Worm (Caenorhabditis elegans) whole organism, L2 larva: Measurements from ENCODE around the gene C50E3.9.

Experiments
- C34F6.9 ChIP-seq: fragments of 150-350 bp; optimal IDR thresholded peaks from 2 replicates; lab custom pipeline; 2014; ENCODE audit warnings: missing biosample characterization, missing genetic modification characterization
- F13H6.1 ChIP-seq: sonication (generic microtip); optimal IDR thresholded peaks from 2 replicates; lab custom pipeline; 2016; ENCODE audit warnings: missing genetic modification characterization, missing compliant biosample characterization
- ZK546.5 ChIP-seq: sonication (generic microtip); optimal IDR thresholded peaks from 2 replicates; lab custom pipeline; 2017; ENCODE audit warnings: missing biosample characterization, missing genetic modification characterization
- alr-1 ChIP-seq: fragments of 150-350 bp; optimal IDR thresholded peaks from 2 replicates; lab custom pipeline; 2014; ENCODE audit warnings: missing biosample characterization, missing genetic modification characterization
- ama-1 ChIP-seq: fragments of 150-350 bp; optimal IDR thresholded peaks from 2 replicates; lab custom pipeline; 2018; ENCODE audit warnings: inconsistent platforms
- blmp-1 ChIP-seq: sonication (generic microtip); optimal IDR thresholded peaks from 2 replicates; lab custom pipeline; 2017; ENCODE audit warnings: missing genetic modification characterization, mild to moderate bottlenecking, missing compliant biosample characterization, antibody characterized with exemption, moderate library complexity; ENCODE audit not compliant: insufficient read depth
- ceh-16 ChIP-seq: fragments of 150-350 bp; optimal IDR thresholded peaks from 2 replicates; lab custom pipeline; 2014; ENCODE audit warnings: missing biosample characterization, missing genetic modification characterization
- dmd-4 ChIP-seq: sonication (generic microtip); optimal IDR thresholded peaks from 2 replicates; lab custom pipeline; 2017; ENCODE audit warnings: missing biosample characterization, missing genetic modification characterization
- egl-27 ChIP-seq: sonication (generic microtip); optimal IDR thresholded peaks from 3 replicates; lab custom pipeline; 2017; ENCODE audit warnings: missing biosample characterization, missing genetic modification reagents, missing genetic modification characterization
- elt-1 ChIP-seq: fragments of 150-350 bp; optimal IDR thresholded peaks from 2 replicates; lab custom pipeline; 2014; ENCODE audit warnings: missing biosample characterization, missing genetic modification characterization
- elt-3 ChIP-seq: sonication (generic microtip); optimal IDR thresholded peaks from 2 replicates; lab custom pipeline; 2017; ENCODE audit warnings: missing biosample characterization, missing genetic modification characterization
- fos-1 ChIP-seq: fragments of 150-350 bp; optimal IDR thresholded peaks from 2 replicates; lab custom pipeline; 2014; ENCODE audit warnings: missing biosample characterization, missing genetic modification characterization
- gmeb-1 ChIP-seq: fragments of 150-350 bp; optimal IDR thresholded peaks from 2 replicates; lab custom pipeline; 2014; ENCODE audit warnings: missing biosample characterization, missing genetic modification characterization
- lin-11 ChIP-seq: fragments of 150-350 bp; sonication (generic microtip); optimal IDR thresholded peaks from 2 replicates; lab custom pipeline; 2014; ENCODE audit warnings: missing biosample characterization, missing genetic modification characterization, inconsistent platforms, mixed read lengths
- lin-13 ChIP-seq: fragments of 150-350 bp; optimal IDR thresholded peaks from 2 replicates; lab custom pipeline; 2014; ENCODE audit warnings: missing biosample characterization, missing genetic modification reagents, missing genetic modification characterization
- lin-39 ChIP-seq: fragments of 150-350 bp; optimal IDR thresholded peaks from 2 replicates; lab custom pipeline; 2014; ENCODE audit warnings: missing biosample characterization, missing genetic modification reagents, missing genetic modification characterization
- lsy-2 ChIP-seq, 2 experiments: fragments of 150-350 bp in 1 of 2; sonication (generic microtip) in 1 of 2; optimal IDR thresholded peaks; 2 replicates each; lab custom pipeline; 2014 to 2017; ENCODE audit warnings: missing biosample characterization in 2 of 2, missing genetic modification characterization in 2 of 2
- mbf-1 ChIP-seq: sonication (generic microtip); optimal IDR thresholded peaks from 2 replicates; lab custom pipeline; 2017; ENCODE audit warnings: missing biosample characterization, missing genetic modification characterization
- mdl-1 ChIP-seq, 2 experiments: fragments of 150-350 bp in 1 of 2; sonication (generic microtip) in 1 of 2; optimal IDR thresholded peaks; 2 replicates each; lab custom pipeline; 2017; ENCODE audit warnings: missing biosample characterization in 2 of 2, missing genetic modification characterization in 2 of 2
- nhr-10 ChIP-seq: sonication (generic microtip); optimal IDR thresholded peaks from 2 replicates; lab custom pipeline; 2017; ENCODE audit warnings: missing biosample characterization, missing genetic modification characterization
- nhr-11 ChIP-seq: fragments of 150-350 bp; optimal IDR thresholded peaks from 2 replicates; lab custom pipeline; 2014; ENCODE audit warnings: missing biosample characterization, missing genetic modification characterization
- nhr-12 ChIP-seq: fragments of 150-350 bp; optimal IDR thresholded peaks from 2 replicates; lab custom pipeline; 2014; ENCODE audit warnings: missing biosample characterization, missing genetic modification characterization
- nhr-21 ChIP-seq: fragments of 150-350 bp; optimal IDR thresholded peaks from 2 replicates; lab custom pipeline; 2014; ENCODE audit warnings: missing biosample characterization, missing genetic modification characterization
- nhr-237 ChIP-seq: fragments of 150-350 bp; optimal IDR thresholded peaks from 2 replicates; lab custom pipeline; 2014; ENCODE audit warnings: missing biosample characterization, missing genetic modification characterization
- nhr-6 ChIP-seq: fragments of 150-350 bp; optimal IDR thresholded peaks from 2 replicates; lab custom pipeline; 2014; ENCODE audit warnings: missing biosample characterization, missing genetic modification characterization
- sem-4 ChIP-seq: fragments of 150-350 bp; optimal IDR thresholded peaks from 2 replicates; lab custom pipeline; 2014; ENCODE audit warnings: missing biosample characterization, missing genetic modification reagents, missing genetic modification characterization
- skn-1 ChIP-seq: sonication (generic microtip); optimal IDR thresholded peaks from 2 replicates; lab custom pipeline; 2017; ENCODE audit warnings: missing biosample characterization, missing genetic modification characterization
- sma-3 ChIP-seq: sonication (generic microtip); optimal IDR thresholded peaks from 2 replicates; lab custom pipeline; 2016; ENCODE audit warnings: missing genetic modification reagents, missing genetic modification characterization, missing compliant biosample characterization
- sma-9 ChIP-seq, 2 experiments: fragments of 150-350 bp in 1 of 2; sonication (generic microtip) in 1 of 2; optimal IDR thresholded peaks; 2 replicates each; lab custom pipeline; 2014 to 2016; ENCODE audit warnings: missing genetic modification characterization in 2 of 2, mild to moderate bottlenecking in 1 of 2, missing biosample characterization in 1 of 2, missing compliant biosample characterization in 1 of 2, missing genetic modification reagents in 1 of 2, moderate library complexity in 1 of 2
- snpc-4 ChIP-seq: fragments of 150-350 bp; optimal IDR thresholded peaks from 2 replicates; lab custom pipeline; 2014; ENCODE audit warnings: missing biosample characterization, missing genetic modification characterization
- unc-62 ChIP-seq: fragments of 150-350 bp; optimal IDR thresholded peaks from 2 replicates; lab custom pipeline; 2014; ENCODE audit warnings: missing biosample characterization, missing genetic modification reagents, missing genetic modification characterization
- zag-1 ChIP-seq: fragments of 150-350 bp; optimal IDR thresholded peaks from 2 replicates; lab custom pipeline; 2014; ENCODE audit warnings: missing biosample characterization, missing genetic modification characterization
- ztf-1 ChIP-seq: fragments of 200-800 bp; sonication (Bioruptor generic); conservative IDR thresholded peaks from 2 replicates; pipeline ENCODE4 v1.3.6; 2022; ENCODE audit warnings: missing genetic modification characterization, missing compliant biosample characterization
- ztf-4 ChIP-seq: fragments of 150-350 bp; optimal IDR thresholded peaks from 2 replicates; lab custom pipeline; 2014; ENCODE audit warnings: missing biosample characterization, missing genetic modification characterization

Gene C50E3.9

DNA sequence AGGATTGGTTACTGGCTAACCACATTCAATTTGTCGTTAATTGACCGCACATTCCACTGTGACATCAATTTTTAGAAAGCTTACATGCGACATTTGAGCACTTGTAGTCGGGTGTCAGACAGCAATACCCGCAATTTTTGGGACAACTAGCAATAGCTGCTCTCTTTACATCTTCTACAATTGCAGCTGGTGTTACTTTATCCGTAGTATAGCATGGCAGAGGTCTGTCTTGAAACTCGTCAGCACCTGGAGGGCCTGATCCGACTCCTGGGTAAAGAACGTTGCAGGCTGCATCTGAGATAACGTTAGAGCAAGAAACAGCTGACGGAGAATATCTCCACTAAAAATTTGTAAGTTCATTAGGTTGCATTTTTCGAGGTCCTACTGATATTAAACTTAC is 39.3 kb upstream of the C50E3.9 start:
- no peak for TF ChIP-seq alr-1
- TF ChIP-seq ztf-4 (tag; lab: Kevin White, UChicago) = no peak
- no peak for TF ChIP-seq dmd-4 (tag; lab: Kevin White, UChicago)
- no peak for TF ChIP-seq fos-1 (tag; lab: Kevin White, UChicago)
- TF ChIP-seq ceh-16 (tag; lab: Kevin White, UChicago) = no peak
- TF ChIP-seq nhr-11 (tag; lab: Kevin White, UChicago) = no peak
- no peak for TF ChIP-seq nhr-10
- no peak for TF ChIP-seq ama-1 (lab: Kevin White, UChicago)
- TF ChIP-seq nhr-21 (tag; lab: Kevin White, UChicago) = no peak
- no peak for TF ChIP-seq snpc-4

DNA sequence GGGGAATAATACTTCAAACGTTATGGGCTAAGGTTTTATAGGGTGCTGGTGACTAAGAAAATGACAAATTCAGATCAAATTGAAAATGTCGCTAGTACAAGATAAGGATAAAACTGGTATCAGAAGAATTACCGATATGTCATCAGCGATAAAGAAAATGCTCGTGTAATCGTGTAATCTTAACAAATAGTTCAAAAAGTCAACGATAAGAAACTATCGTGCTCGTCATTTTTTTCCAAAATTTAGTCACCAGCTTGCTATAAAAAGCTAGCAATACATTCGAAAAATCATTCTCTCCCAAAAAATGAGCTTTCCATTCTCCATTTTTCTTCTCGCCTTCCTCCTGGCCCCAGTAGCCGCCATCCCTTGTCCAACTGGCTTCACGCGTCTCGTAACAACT is 37.8 kb upstream of the C50E3.9 start, which contains the start of gene clec-45:
TSS of gene clec-45 (plus strand) at position 301 of the 400 bp plus-strand sequence.
- TF ChIP-seq nhr-6 (tag; lab: Kevin White, UChicago) (no peak), mdl-1 (tag; optimal IDR thresholded peaks at IDR 0.05; lab: Kevin White, UChicago) (no peak), ZK546.5 (no peak), nhr-12 (tag; lab: Kevin White, UChicago) (no peak), elt-3 (tag; lab: Kevin White, UChicago) (no peak), nhr-237 (tag; lab: Kevin White, UChicago) (no peak), nhr-10 (no peak), mbf-1 (tag; lab: Kevin White, UChicago) (no peak), sma-9 (GFP tag; optimal IDR thresholded peaks at IDR 0.05; lab: Kevin White, UChicago) (no peak), sma-9 (tag; optimal IDR thresholded peaks at IDR 0.05; lab: Kevin White, UChicago) (no peak), egl-27 (no peak), ceh-16 (tag; lab: Kevin White, UChicago) (no peak), elt-1 (tag; lab: Kevin White, UChicago) (no peak), gmeb-1 (tag; lab: Kevin White, UChicago) (no peak), ztf-4 (tag; lab: Kevin White, UChicago) (no peak)

ce11 chrV:7635469-7635868 is 35.4 kb upstream of the C50E3.9 start, which contains the start of gene srd-29:
TSS of gene srd-29 (plus strand) at chrV:7635769.
- TF ChIP-seq ztf-4 (tag; lab: Kevin White, UChicago) (no peak), ceh-16 (tag; lab: Kevin White, UChicago) (no peak), nhr-237 (tag; lab: Kevin White, UChicago) (no peak), gmeb-1 (tag; lab: Kevin White, UChicago) (no peak), dmd-4 (tag; lab: Kevin White, UChicago) (no peak), egl-27 (no peak), C34F6.9 (tag; lab: Kevin White, UChicago) (no peak), mbf-1 (tag; lab: Kevin White, UChicago) (no peak), sma-3 (GFP tag; lab: Kevin White, UChicago) (no peak), lin-39 (tag; lab: Kevin White, UChicago) (no peak), nhr-11 (tag; lab: Kevin White, UChicago) (no peak)

DNA sequence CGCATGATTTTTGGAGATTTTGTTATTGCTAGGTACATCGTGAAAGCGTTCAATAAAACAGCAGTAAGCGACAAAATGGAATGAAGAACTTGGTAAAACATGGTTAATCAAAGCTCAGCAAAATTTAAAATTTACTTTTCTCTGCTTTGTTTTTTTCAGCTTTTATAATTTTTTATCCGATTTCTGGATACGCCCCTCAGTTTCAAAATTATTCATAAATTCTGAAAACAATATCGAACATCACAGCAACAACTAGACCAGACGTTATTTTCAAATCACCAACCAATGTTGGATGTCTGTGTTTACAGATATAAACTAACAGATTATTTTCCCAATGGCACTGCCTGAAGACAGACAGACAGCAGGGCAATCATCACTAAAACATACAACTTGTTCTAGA is 34.6 kb upstream of the C50E3.9 start, which contains the start of gene srd-31:
TSS of gene srd-31 (minus strand) at position 101 of the 400 bp plus-strand sequence.
- TF ChIP-seq dmd-4 (tag; lab: Kevin White, UChicago) = no peak
- TF ChIP-seq lin-13 (GFP tag; lab: Kevin White, UChicago) = no peak
- TF ChIP-seq skn-1 (tag; lab: Kevin White, UChicago) = no peak
- TF ChIP-seq unc-62 (GFP tag; lab: Kevin White, UChicago) = no peak
- no peak for TF ChIP-seq sma-9 (GFP tag; optimal IDR thresholded peaks at IDR 0.05; lab: Kevin White, UChicago)
- TF ChIP-seq sma-9 (tag; optimal IDR thresholded peaks at IDR 0.05; lab: Kevin White, UChicago) = no peak
- TF ChIP-seq ztf-4 (tag; lab: Kevin White, UChicago) = no peak
- TF ChIP-seq C34F6.9 (tag; lab: Kevin White, UChicago) = no peak
- TF ChIP-seq ztf-1 (GFP tag; lab: Robert Waterston, UW) = no peak
- TF ChIP-seq lsy-2 (tag; optimal IDR thresholded peaks at IDR 0.05; lab: Kevin White, UChicago) = no peak
- no peak for TF ChIP-seq F13H6.1
- no peak for TF ChIP-seq nhr-11 (tag; lab: Kevin White, UChicago)
- no peak for TF ChIP-seq lin-11 (tag; lab: Kevin White, UChicago)
- TF ChIP-seq sma-3 (GFP tag; lab: Kevin White, UChicago) = no peak
- no peak for TF ChIP-seq zag-1 (tag; lab: Kevin White, UChicago)
- no peak for TF ChIP-seq lin-39 (tag; lab: Kevin White, UChicago)
- TF ChIP-seq sem-4 (tag; lab: Kevin White, UChicago) = no peak
- no peak for TF ChIP-seq blmp-1 (tag; lab: Kevin White, UChicago)
